Worm (Caenorhabditis elegans): Measurements from ENCODE around the gene T26H10.2.

- TF ChIP-seq dao-5 (tag; optimal IDR thresholded peaks at IDR 0.05) (no peak), him-1 (tag; optimal IDR thresholded peaks at IDR 0.05) (no peak)
Measured at ce11 chrV:11435242-11435641, 10.8 kb upstream of the T26H10.2 start.

Measured in whole organism, L4/young adult.